Fruit fly (Drosophila melanogaster) whole organism, pupa: Measurements from ENCODE around the gene CG15200.

Source experiments
- CG10348 ChIP-seq: fragments of 200-800 bp; sonication (Bioruptor generic); IDR thresholded peaks from 2 replicates; pipeline ENCODE4 v1.3.6; 2022; ENCODE audit warnings: missing biosample characterization, missing genetic modification characterization
- CG12605 ChIP-seq: fragments of 200-800 bp; sonication (Bioruptor generic); IDR thresholded peaks from 2 replicates; pipeline ENCODE4 v1.3.6; 2022; ENCODE audit warnings: missing biosample characterization, missing genetic modification characterization
- CG13204 ChIP-seq: fragments of 200-800 bp; sonication (Bioruptor generic); optimal IDR thresholded peaks from 2 replicates; lab custom pipeline; 2018; ENCODE audit warnings: missing biosample characterization, mild to moderate bottlenecking, missing genetic modification characterization, moderate library complexity
- CG14655 ChIP-seq: fragments of 200-800 bp; sonication (Bioruptor generic); optimal IDR thresholded peaks from 3 replicates; lab custom pipeline; 2017; ENCODE audit warnings: mild to moderate bottlenecking, missing biosample characterization, missing genetic modification reagents, missing genetic modification characterization
- CG15710 ChIP-seq: fragments of 200-800 bp; sonication (Bioruptor generic); optimal IDR thresholded peaks from 2 replicates; lab custom pipeline; 2018; ENCODE audit warnings: missing biosample characterization, mild to moderate bottlenecking, missing genetic modification characterization, moderate library complexity
- CG17806 ChIP-seq: fragments of 200-800 bp; sonication (Bioruptor generic); optimal IDR thresholded peaks from 2 replicates; lab custom pipeline; 2018; ENCODE audit warnings: missing biosample characterization, mild to moderate bottlenecking, missing genetic modification characterization, moderate library complexity
- CG32121 ChIP-seq: fragments of 200-800 bp; sonication (Bioruptor generic); IDR thresholded peaks from 2 replicates; pipeline ENCODE4 v1.3.6; 2022; ENCODE audit warnings: missing biosample characterization, missing genetic modification characterization
- CG34367 ChIP-seq: fragments of 200-800 bp; sonication (Bioruptor generic); optimal IDR thresholded peaks from 2 replicates; lab custom pipeline; 2018; ENCODE audit warnings: missing biosample characterization, mild to moderate bottlenecking, missing genetic modification characterization
- CG4496 ChIP-seq: fragments of 200-800 bp; sonication (Bioruptor generic); IDR thresholded peaks from 3 replicates; pipeline ENCODE4 v1.3.6; 2022; ENCODE audit warnings: missing biosample characterization, missing genetic modification characterization
- CG8159 ChIP-seq: fragments of 200-800 bp; sonication (Bioruptor generic); optimal IDR thresholded peaks from 3 replicates; lab custom pipeline; 2018; ENCODE audit warnings: missing biosample characterization, mild to moderate bottlenecking, missing genetic modification characterization, moderate library complexity
- CG8301 ChIP-seq: fragments of 200-800 bp; sonication (Bioruptor generic); optimal IDR thresholded peaks from 2 replicates; lab custom pipeline; 2018; ENCODE audit warnings: missing biosample characterization, mild to moderate bottlenecking, missing genetic modification characterization
- CG9948 ChIP-seq: fragments of 200-800 bp; sonication (Bioruptor generic); optimal IDR thresholded peaks from 2 replicates; lab custom pipeline; 2018; ENCODE audit warnings: missing biosample characterization, mild to moderate bottlenecking, missing genetic modification characterization, moderate library complexity
- D1 ChIP-seq: fragments of 200-800 bp; sonication (Bioruptor generic); optimal IDR thresholded peaks from 2 replicates; lab custom pipeline; 2018; ENCODE audit warnings: missing biosample characterization, mild to moderate bottlenecking, missing genetic modification characterization, moderate library complexity
- EcR ChIP-seq: fragments of 200-800 bp; sonication (Bioruptor generic); optimal IDR thresholded peaks from 3 replicates; lab custom pipeline; 2019; ENCODE audit warnings: missing biosample characterization, missing genetic modification characterization, mild to moderate bottlenecking, moderate library complexity, missing genetic modification reagents
- Ets98B ChIP-seq: fragments of 200-800 bp; sonication (Bioruptor generic); IDR thresholded peaks from 2 replicates; pipeline ENCODE4 v1.3.6; 2022; ENCODE audit warnings: missing biosample characterization, missing genetic modification characterization
- Pif1A ChIP-seq: fragments of 200-800 bp; sonication (Bioruptor generic); optimal IDR thresholded peaks from 3 replicates; lab custom pipeline; 2016; ENCODE audit warnings: missing biosample characterization, missing genetic modification characterization
- Pif1B ChIP-seq: fragments of 200-800 bp; sonication (Bioruptor generic); optimal IDR thresholded peaks from 3 replicates; lab custom pipeline; 2016; ENCODE audit warnings: missing biosample characterization, missing genetic modification characterization
- Snoo ChIP-seq: fragments of 200-800 bp; sonication (Bioruptor generic); optimal IDR thresholded peaks from 3 replicates; lab custom pipeline; 2017; ENCODE audit warnings: missing biosample characterization, mild to moderate bottlenecking, missing genetic modification characterization, inconsistent platforms
- fd96Ca ChIP-seq: fragments of 200-800 bp; sonication (Bioruptor generic); IDR thresholded peaks from 3 replicates; pipeline ENCODE4 v1.3.6; 2022; ENCODE audit warnings: missing biosample characterization, missing genetic modification characterization
- gl ChIP-seq: fragments of 200-800 bp; sonication (Bioruptor generic); optimal IDR thresholded peaks from 2 replicates; lab custom pipeline; 2018; ENCODE audit warnings: missing biosample characterization, mild to moderate bottlenecking, missing genetic modification characterization
- rn ChIP-seq: fragments of 200-800 bp; sonication (Bioruptor generic); IDR thresholded peaks from 2 replicates; pipeline ENCODE4 v1.3.6; 2022; ENCODE audit warnings: missing biosample characterization, missing genetic modification characterization

The CG15200 gene

DNA sequence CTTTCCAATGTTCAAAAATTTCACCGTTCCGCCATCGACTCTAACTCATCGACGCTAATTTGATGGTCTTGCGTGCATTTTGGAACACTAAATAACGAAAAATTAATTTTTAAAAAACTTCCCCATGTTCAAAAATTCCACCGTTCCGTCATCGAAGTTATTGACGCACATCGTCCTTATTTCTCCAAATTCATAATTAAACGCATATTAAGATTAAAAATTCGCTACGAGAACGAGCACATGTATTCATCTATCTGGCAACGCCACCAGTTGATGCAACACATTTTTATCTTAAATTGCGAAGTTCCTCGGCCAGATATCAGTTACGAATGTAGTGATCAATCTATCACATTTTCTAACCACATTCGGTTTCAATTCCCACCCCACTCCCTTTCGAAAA, 33.5 kb upstream of the CG15200 start, which contains the start of gene Lint-1:
TSS of gene Lint-1 (plus strand) at position 123 of the 400 bp plus-strand sequence.
- TF ChIP-seq Pif1B (GFP tag; lab: Kevin White, UChicago), result no peak
- peak; percentile 52; the same call in 1 of the 3 replicates for TF ChIP-seq CG4496 (GFP tag; lab: Robert Waterston, UW)
- TF ChIP-seq CG32121 (GFP tag; lab: Robert Waterston, UW), result 0 out of 2 replicates have a peak, but pooled peaks have one; percentile 33
- TF ChIP-seq rn (GFP tag; lab: Robert Waterston, UW), result no peak
- no peak for TF ChIP-seq CG8301 (tag; lab: Kevin White, UChicago)
- TF ChIP-seq fd96Ca (GFP tag; lab: Robert Waterston, UW), result 0 out of 3 replicates have a peak, but pooled peaks have one; percentile 37
- no peak for TF ChIP-seq CG13204 (GFP tag; lab: Kevin White, UChicago)
- TF ChIP-seq gl (tag; lab: Kevin White, UChicago), result no peak
- TF ChIP-seq CG8159 (tag; lab: Kevin White, UChicago), result peak; percentile 4
- no peak for TF ChIP-seq Ets98B

DNA sequence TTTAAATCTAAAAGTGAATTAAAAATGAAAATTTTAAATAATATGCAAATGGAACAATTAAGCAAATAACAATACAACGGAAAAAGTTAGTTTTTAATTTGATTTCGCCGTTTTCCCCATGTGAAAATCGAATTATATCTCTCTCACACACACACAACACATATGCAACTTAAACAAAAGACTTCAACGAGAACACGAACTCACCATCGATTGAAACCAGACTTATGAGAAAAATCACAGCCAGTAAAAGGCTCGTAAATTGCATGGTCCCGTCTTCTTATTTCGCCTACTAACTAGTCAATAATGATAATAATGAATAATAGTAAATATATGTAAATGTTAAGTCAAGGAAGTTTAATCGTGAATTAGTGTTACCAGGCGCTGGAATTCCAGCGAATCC, 29.3 kb upstream of the CG15200 start:
- TF ChIP-seq CG17806 (tag; lab: Kevin White, UChicago), result no peak
- TF ChIP-seq EcR (GFP tag; lab: Kevin White, UChicago), result peak; percentile 16
- TF ChIP-seq, all 21 proteins: peak for 1

DNA sequence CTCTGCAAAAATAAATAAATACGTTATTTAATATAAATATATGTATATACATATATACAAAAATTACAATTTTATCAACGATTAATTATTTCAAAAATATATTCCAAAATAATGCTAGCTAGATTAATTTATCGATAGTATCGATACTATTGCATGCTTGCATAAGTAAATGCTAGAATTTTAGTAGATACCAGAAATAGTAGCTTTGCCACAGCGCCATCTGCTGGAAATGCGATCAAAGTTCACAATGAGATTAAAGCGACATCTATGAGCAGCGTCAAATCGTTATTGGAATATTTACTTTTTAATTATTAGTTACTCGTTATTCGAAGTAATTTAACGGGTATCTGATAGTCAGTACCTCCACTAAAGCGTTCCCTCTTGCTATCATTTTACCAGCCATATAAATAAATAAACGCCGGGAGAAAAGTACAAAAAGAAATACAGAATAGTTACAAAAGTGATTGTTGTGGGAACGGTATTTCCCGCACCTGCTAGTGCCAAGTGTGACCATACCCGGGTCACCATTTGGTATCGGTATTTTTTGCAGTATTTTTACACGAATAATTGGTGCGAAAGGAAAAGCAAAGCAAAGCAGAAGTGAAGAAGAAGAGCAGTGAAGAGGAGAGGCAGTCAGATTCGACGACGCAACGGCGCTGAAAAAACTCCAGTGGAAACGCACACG, 28.8 kb upstream of the CG15200 start, which contains the start of the genes rtv and Dlic:
TSS of gene rtv (minus strand) at position 165 of the 685 bp plus-strand sequence.
TSS of gene Dlic (plus strand) at position 596 of the 685 bp plus-strand sequence.
- TF ChIP-seq Pif1B (GFP tag; lab: Kevin White, UChicago) (no peak), EcR (GFP tag; lab: Kevin White, UChicago) (no peak), CG9948 (tag; lab: Kevin White, UChicago) (no peak), Ets98B (no peak), gl (tag; lab: Kevin White, UChicago) (no peak)

DNA sequence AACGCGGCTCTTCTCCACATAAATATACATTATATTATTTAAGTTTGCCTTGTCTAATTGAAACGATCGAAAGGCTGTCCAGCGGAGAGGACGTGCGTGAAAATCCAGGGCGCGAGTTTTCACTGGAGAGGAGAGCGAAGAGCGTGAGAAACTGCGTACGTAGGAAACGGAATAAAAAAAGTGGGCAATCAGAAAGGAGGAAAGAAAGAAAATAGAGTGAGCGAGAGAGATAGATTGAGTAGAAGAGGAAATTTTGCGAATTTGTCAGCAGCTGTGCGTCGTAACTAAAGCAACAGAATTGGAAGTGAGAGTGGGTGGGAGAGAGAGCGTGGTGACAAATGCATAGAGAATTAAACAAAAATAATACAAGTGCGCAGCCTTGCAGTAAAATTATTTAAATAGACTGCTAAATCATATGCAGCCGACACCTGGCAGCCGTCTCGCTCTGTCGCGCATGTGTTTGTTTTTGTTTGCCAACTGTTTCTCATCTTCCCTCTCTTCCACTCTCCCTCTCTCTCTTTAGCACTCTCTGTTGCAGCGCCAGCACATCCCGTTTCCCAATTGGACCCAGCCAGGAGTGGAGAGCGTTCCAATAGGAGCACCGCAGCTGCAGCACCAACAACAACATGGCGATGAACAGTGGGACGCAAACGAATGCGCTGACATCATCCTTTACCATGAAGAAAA, 28.1 kb upstream of the CG15200 start:
- TF ChIP-seq CG12605 (0 out of 2 replicates have a peak, but pooled peaks have one; percentile 11), CG10348 (no peak), CG34367 (tag; lab: Kevin White, UChicago) (no peak), Ets98B (no peak; the same call in 1 of the 2 replicates), CG13204 (GFP tag; lab: Kevin White, UChicago) (peak; percentile 45), CG14655 (GFP tag; lab: Kevin White, UChicago) (peak; percentile 4), CG4496 (GFP tag; lab: Robert Waterston, UW) (peak; percentile 46; the same call in 1 of the 3 replicates), fd96Ca (GFP tag; lab: Robert Waterston, UW) (peak; percentile 25; the same call in 1 of the 3 replicates), CG32121 (GFP tag; lab: Robert Waterston, UW) (no peak), gl (tag; lab: Kevin White, UChicago) (no peak), CG8159 (tag; lab: Kevin White, UChicago) (no peak), Snoo (no peak), CG17806 (tag; lab: Kevin White, UChicago) (no peak), Pif1B (GFP tag; lab: Kevin White, UChicago) (peak; percentile 7)

DNA sequence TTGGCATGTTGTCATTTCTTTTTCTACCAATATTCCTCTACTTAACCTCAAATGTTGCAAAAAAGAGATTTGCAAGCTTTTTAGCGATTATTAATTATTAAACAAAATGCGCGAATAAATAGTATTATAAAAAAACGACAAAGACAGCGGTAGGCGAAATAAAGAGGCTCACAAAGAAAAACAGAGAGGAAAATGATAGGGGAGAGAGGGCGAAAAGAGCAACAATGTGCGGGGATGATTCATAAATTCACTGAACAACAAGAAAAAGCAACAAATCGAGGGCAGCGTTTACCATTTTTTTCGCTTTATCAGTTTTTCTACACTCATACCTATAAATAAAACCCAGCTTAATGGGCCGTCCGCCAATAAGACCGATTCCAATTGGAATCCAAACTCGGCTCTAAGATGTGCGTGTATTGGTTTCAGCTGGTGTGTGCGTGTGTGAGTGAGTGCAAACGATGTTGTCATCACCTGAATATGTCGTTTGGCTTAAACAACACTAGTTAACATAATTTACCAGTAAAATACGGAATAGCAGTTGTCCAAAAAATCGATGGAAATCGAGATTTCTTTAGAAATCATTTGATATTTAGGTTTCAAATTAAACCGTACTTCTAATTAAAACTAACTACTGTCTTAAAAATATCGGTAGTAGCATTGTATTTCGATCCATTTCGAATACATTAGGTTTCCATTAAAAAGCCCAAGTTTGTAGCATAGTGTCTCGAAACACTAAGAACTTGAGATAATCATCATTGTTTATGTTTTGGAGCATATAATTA, 26.7 kb upstream of the CG15200 start:
- TF ChIP-seq CG9948 (tag; lab: Kevin White, UChicago) (peak; percentile 17), Pif1A (GFP tag; lab: Kevin White, UChicago) (peak; percentile 13), rn (GFP tag; lab: Robert Waterston, UW) (no peak), CG8301 (tag; lab: Kevin White, UChicago) (no peak), Ets98B (no peak), CG4496 (GFP tag; lab: Robert Waterston, UW) (no peak), Snoo (no peak), fd96Ca (GFP tag; lab: Robert Waterston, UW) (no peak), CG10348 (no peak), D1 (tag; lab: Kevin White, UChicago) (no peak), CG14655 (GFP tag; lab: Kevin White, UChicago) (no peak), CG13204 (GFP tag; lab: Kevin White, UChicago) (no peak), CG17806 (tag; lab: Kevin White, UChicago) (no peak), CG32121 (GFP tag; lab: Robert Waterston, UW) (no peak), CG15710 (tag; lab: Kevin White, UChicago) (peak; percentile 4), EcR (GFP tag; lab: Kevin White, UChicago) (no peak), CG34367 (tag; lab: Kevin White, UChicago) (peak; percentile 6), CG12605 (no peak), Pif1B (GFP tag; lab: Kevin White, UChicago) (no peak), CG8159 (tag; lab: Kevin White, UChicago) (peak; percentile 37), gl (tag; lab: Kevin White, UChicago) (no peak)
